Worm (Caenorhabditis elegans) whole organism, early embryonic: ENCODE measurements around the gene vab-3.

ENCODE experiments used
- F13C5.2 ChIP-seq: sonication (generic microtip); optimal IDR thresholded peaks from 2 replicates; lab custom pipeline; 2017; ENCODE audit warnings: mild to moderate bottlenecking, missing genetic modification characterization, inconsistent platforms, missing compliant biosample characterization
- ama-1 ChIP-seq: fragments of 150-350 bp; optimal IDR thresholded peaks from 2 replicates; lab custom pipeline; 2014
- ceh-13 ChIP-seq: fragments of 200-800 bp; sonication (Bioruptor generic); optimal IDR thresholded peaks from 2 replicates; lab custom pipeline; 2018; ENCODE audit warnings: mild to moderate bottlenecking, missing genetic modification characterization, missing compliant biosample characterization
- ceh-36 ChIP-seq: sonication (generic microtip); optimal IDR thresholded peaks from 2 replicates; lab custom pipeline; 2016; ENCODE audit warnings: missing genetic modification characterization, inconsistent platforms, missing compliant biosample characterization
- flt-1 ChIP-seq: fragments of 200-800 bp; sonication (Bioruptor generic); IDR thresholded peaks from 2 replicates; pipeline ENCODE4 v1.3.6; 2022; ENCODE audit warnings: missing genetic modification characterization, missing compliant biosample characterization
- hmbx-1 ChIP-seq: sonication (generic microtip); optimal IDR thresholded peaks from 2 replicates; lab custom pipeline; 2016; ENCODE audit warnings: mild to moderate bottlenecking, missing genetic modification characterization, missing compliant biosample characterization
- hmg-4 ChIP-seq: fragments of 200-800 bp; sonication (Bioruptor generic); optimal IDR thresholded peaks from 2 replicates; lab custom pipeline; 2018; ENCODE audit warnings: mild to moderate bottlenecking, missing genetic modification characterization, missing compliant biosample characterization
- hnd-1 ChIP-seq: sonication (generic microtip); optimal IDR thresholded peaks from 2 replicates; lab custom pipeline; 2016; ENCODE audit warnings: missing genetic modification characterization, missing compliant biosample characterization
- scrt-1 ChIP-seq: fragments of 200-800 bp; sonication (Bioruptor generic); IDR thresholded peaks from 2 replicates; pipeline ENCODE4 v1.3.6; 2022; ENCODE audit warnings: missing genetic modification characterization, missing compliant biosample characterization
- sea-1 ChIP-seq: fragments of 200-800 bp; sonication (Bioruptor generic); conservative IDR thresholded peaks from 2 replicates; pipeline ENCODE4 v1.3.6; 2022; ENCODE audit warnings: missing genetic modification characterization, missing compliant biosample characterization
- tbx-11 ChIP-seq: fragments of 200-800 bp; sonication (Bioruptor generic); IDR thresholded peaks from 2 replicates; pipeline ENCODE4 v1.3.6; 2022; ENCODE audit warnings: missing genetic modification characterization, missing compliant biosample characterization
- tbx-37 ChIP-seq: fragments of 200-800 bp; sonication (Bioruptor generic); conservative IDR thresholded peaks from 2 replicates; pipeline ENCODE4 v1.3.6; 2022; ENCODE audit warnings: missing genetic modification reagents, missing genetic modification characterization, missing compliant biosample characterization

DNA sequence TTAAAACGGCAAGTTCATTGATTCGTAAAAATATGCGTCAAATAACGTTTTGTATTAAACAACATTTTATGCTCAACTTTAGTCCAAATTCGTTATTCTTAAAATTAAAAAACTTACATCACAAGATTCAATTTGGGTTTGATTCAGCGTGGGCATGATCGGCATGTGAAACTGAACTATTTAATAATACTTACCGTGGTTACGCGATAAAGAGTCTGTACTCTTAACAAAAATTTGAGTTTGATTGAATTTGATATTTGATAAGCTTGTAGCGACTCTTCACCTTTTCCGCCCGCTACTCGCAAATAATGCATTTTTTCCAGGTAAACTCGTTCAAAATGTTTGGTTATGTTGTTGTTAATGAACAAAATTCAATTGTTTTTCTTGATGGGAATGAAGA is 33.8 kb downstream of the vab-3 start, which contains the start of gene glo-3:
- TF ChIP-seq ama-1 (no peak), tbx-11 (GFP tag; lab: Robert Waterston, UW) (no peak), flt-1 (GFP tag; lab: Robert Waterston, UW) (no peak), scrt-1 (GFP tag; lab: Robert Waterston, UW) (no peak), ceh-13 (GFP tag; lab: Kevin White, UChicago) (no peak), hmbx-1 (tag; lab: Kevin White, UChicago) (no peak), F13C5.2 (tag; lab: Kevin White, UChicago) (no peak), hnd-1 (tag; lab: Kevin White, UChicago) (no peak), sea-1 (GFP tag; lab: Robert Waterston, UW) (no peak), hmg-4 (no peak), ceh-36 (tag; lab: Kevin White, UChicago) (no peak), tbx-37 (no peak)
